Fruit fly (Drosophila melanogaster): ENCODE measurements around the gene rngo.

Gene rngo

DNA sequence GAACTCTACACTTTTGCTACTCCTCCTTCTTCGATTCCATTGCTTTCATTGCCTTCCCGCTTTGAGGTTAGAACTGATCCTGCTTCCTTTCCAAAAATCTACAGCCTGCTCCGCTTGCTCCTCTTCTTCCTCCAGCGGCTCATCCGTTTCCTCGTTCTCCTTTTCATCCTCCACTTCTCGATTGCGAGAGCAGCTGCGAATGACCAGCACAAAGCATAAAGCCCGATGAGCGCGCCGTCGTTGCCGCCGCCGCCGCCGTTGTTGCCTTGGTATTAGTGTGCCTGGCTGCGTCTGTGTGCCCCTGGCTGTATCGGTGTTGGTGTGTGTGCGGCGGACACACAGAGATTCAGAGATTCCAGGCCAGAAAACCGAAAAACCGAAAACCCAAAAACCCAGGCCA lies 16.9 kb upstream of the rngo start:
- TF ChIP-seq ttk (optimal IDR thresholded peaks at IDR 0.05) (no peak), Sin3A (optimal IDR thresholded peaks at IDR 0.05) (no peak), insv (optimal IDR thresholded peaks at IDR 0.05) (no peak), Myc (optimal IDR thresholded peaks at IDR 0.05) (no peak), h (optimal IDR thresholded peaks at IDR 0.05) (no peak), psq (optimal IDR thresholded peaks at IDR 0.05) (no peak)

DNA sequence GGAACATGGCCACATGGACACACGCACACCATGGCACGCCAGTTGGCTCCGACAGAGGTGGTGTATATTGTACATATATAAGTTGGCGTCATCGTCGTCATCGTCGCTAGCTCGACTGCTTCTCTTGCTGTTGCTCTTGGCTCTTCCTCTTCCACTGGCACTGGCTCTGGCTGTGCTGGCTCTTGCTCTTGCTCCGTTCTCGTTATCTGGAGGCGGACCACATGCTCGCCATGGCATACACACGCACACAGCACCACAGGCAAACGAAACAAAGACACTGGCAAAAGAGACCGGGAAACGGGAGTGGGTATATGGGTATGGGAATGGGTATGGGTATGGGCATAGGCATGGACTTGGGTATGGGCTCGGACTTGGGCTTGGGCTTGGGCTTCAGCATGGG lies 16.1 kb upstream of the rngo start:
- peak; percentile 52 for TF ChIP-seq ttk (optimal IDR thresholded peaks at IDR 0.05)
- TF ChIP-seq h (optimal IDR thresholded peaks at IDR 0.05): no peak

DNA sequence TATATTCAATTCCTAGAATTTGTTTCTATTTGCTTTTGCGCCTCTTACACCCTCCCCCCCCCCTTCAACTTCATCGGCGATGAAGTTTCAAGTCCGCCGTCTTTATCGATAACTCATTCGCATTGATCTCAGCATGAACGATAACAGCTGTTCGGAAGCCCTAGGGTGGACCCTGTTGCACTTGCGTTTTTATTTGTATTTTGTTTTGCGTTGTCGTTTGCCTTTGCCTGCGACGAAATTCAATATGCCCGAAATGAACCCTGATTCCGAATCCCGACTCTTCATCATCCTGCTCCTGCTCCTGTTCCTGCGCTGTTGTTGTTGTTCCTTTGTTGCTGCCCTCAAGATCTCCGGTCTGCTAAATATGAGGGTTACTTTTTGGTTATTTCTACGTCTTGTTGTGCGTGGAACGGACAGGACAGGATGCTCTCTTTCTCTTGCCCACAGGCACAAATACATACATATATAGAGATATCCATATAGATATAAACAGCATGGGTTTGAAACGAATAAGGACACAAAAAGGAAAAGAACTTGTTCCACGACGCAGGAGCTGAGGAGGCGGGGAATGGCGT lies 14.7 kb upstream of the rngo start:
- no peak for TF ChIP-seq h (optimal IDR thresholded peaks at IDR 0.05)
- no peak for TF ChIP-seq Myc (optimal IDR thresholded peaks at IDR 0.05)
- no peak for TF ChIP-seq ttk (optimal IDR thresholded peaks at IDR 0.05)
- TF ChIP-seq psq (optimal IDR thresholded peaks at IDR 0.05): no peak
- no peak for TF ChIP-seq Sin3A (optimal IDR thresholded peaks at IDR 0.05)
- TF ChIP-seq insv (optimal IDR thresholded peaks at IDR 0.05): no peak

DNA sequence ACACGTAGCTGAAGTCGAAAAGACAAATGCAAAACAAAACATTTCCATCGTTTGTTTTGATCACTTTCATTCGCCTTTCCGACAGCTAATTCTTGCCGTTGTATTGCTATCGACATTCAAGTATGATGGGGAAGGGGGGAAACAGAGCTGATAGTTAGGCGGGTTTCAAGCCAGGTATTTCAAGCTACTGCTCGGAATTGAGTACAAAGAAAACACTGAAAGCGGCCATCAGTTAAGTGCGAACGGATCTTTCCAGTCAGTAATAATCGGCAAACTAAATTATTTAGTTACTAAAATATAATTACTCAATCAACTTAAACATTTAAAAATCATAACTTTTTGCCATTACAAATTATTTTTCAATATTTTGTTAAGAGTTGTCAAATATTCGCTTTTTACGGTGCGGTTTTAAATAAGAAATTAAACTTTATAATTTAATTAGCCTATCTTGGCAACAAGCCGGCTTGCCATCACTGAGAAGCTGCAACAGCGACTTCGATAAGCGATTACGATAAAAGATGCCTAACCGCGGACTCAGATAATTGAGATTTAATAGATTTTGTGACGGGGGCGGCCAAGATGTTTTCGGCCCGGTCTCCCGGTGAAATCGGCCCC lies 13.3 kb upstream of the rngo start:
- TF ChIP-seq Myc (optimal IDR thresholded peaks at IDR 0.05) (no peak), insv (optimal IDR thresholded peaks at IDR 0.05) (no peak), ttk (optimal IDR thresholded peaks at IDR 0.05) (no peak), psq (optimal IDR thresholded peaks at IDR 0.05) (no peak), h (optimal IDR thresholded peaks at IDR 0.05) (no peak), Sin3A (optimal IDR thresholded peaks at IDR 0.05) (no peak)

DNA sequence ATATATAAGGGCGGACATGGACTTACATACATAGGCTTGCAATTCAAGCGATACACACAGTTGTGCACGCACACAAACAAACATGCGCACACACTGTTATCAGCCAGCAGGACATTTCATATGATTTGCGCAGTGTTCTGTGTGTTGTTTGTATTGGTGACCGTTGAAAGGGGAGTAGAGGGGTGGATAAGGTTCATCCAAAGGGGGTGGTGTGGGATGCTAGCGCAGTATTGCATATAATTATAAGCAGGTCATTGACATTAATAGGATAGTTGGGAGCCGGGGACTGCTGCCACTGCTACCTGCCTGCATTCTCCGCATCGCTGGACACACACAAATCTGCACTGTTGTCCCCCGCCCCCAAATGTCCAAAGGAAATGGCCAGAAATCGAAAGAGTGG lies 12.8 kb upstream of the rngo start:
- TF ChIP-seq insv (optimal IDR thresholded peaks at IDR 0.05) (no peak), psq (optimal IDR thresholded peaks at IDR 0.05) (no peak), h (optimal IDR thresholded peaks at IDR 0.05) (no peak), Sin3A (optimal IDR thresholded peaks at IDR 0.05) (no peak), Myc (optimal IDR thresholded peaks at IDR 0.05) (no peak), ttk (optimal IDR thresholded peaks at IDR 0.05) (no peak)

DNA sequence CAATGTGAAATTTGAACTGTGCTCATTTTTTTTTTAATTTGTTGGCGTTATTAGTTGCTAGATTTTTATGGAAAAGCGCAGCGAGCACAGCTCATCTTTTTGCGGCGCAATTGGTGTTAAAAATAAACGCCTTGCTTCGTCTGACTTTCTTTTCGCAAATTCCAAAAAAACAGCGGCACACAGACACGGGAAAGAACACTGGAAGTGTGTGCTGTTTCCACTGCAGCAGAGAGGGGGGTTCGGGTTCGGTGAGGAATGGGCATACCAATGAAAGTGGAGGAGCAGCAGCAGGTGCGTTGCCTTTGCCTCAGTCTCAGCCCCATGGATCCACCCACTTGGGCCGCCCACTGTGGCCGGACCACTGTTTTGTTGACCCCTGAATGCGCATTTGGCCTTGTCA lies 1.1 kb downstream of the rngo start:
- TF ChIP-seq ttk (optimal IDR thresholded peaks at IDR 0.05): no peak

DNA sequence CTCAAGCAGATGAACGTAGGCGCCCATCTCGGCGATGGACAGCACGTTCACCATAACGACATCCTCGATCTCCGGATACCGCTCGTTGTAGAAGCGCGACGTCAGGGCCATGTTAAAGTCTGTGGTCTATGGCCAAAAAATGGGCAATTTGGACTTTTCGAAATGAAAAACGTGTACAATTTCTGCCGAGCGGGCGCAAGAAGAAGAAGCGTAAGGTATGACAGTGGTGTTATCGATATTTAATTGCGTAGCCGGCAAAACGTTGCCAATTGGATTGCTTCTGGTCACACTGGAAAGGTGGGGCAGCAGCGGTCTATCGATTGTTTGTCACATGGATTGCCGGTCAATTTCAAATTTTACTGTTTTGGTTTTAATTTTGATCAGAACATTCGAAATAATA lies 5.5 kb downstream of the rngo start, which contains the start of gene eIF2alpha:
eIF2alpha (minus strand) TSS at position 225 of the 400 bp plus-strand sequence.
- TF ChIP-seq psq (optimal IDR thresholded peaks at IDR 0.05) (no peak), ttk (optimal IDR thresholded peaks at IDR 0.05) (no peak), h (optimal IDR thresholded peaks at IDR 0.05) (no peak)

DNA sequence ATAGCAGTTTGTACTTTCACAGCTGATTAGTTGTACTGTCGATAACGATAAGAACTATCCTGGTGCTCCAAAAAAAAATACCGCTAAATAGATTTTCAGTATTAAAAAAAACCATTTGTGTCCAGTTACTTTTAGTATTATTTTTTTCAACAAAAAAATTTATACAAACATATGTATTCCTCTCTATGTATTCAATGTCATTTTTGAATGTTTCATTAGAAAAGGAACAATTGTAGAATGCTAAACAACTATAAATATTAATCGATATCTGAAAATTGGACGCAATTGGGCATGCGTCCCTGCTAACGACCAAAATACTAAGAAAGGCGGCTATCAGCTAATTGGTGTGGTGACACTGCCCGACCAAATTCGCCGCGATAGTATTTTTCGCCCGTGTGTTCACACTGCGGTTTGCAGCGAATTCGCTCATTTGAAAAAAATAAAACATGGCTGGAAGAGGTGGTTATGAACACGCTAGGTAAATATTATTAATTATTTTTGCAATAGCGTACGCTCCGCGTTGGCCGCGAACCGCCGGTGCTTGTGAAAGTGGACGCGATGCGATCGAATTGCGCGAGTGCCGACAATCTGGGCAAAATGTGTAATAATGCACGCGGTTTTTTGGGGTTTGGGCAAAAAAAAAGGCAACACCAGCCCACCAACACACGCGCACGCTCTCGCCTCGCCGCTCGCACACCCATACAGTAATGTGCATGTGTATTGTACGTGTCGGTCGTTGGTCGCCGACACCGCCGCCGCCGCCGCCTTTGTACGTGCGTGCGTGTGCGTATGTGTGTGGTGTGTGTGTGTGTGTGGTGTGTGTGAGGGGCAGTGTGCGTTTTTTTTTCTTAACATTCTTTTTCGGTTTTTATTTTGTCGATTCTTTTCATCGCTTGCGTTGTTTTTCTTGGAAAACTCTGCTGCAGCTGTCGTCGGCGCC lies 7.3 kb downstream of the rngo start, which contains the start of the genes CG34015 and eIF4H1:
CG34015 (minus strand) TSS at position 51 of the 940 bp plus-strand sequence.
eIF4H1 (plus strand) TSS at position 414 of the 940 bp plus-strand sequence.
- no peak for TF ChIP-seq insv (optimal IDR thresholded peaks at IDR 0.05)
- TF ChIP-seq h (optimal IDR thresholded peaks at IDR 0.05): no peak
- no peak for TF ChIP-seq Sin3A (optimal IDR thresholded peaks at IDR 0.05)
- no peak for TF ChIP-seq ttk (optimal IDR thresholded peaks at IDR 0.05)
- no peak for TF ChIP-seq Myc (optimal IDR thresholded peaks at IDR 0.05)
- TF ChIP-seq psq (optimal IDR thresholded peaks at IDR 0.05): no peak

DNA sequence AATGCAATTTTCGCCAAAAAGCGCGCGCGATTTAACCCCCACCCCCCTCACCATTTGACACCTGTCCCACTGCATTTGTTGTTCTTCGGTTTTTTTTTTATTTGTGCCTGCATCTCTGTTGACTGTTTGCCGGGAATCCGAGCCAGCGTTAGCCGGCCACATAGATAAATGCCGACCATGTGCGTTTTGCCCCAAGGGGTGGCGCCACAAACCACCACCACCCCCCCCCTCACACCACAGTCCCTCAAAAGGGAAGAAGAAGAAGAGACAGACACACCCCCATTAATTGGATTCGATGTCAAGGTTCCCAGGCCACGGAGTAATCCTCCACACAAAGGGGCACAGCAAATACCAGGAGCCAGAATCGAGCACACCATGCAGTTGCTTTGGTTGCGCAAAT lies 8.1 kb downstream of the rngo start:
- TF ChIP-seq psq (optimal IDR thresholded peaks at IDR 0.05): no peak
- no peak for TF ChIP-seq ttk (optimal IDR thresholded peaks at IDR 0.05)
- TF ChIP-seq h (optimal IDR thresholded peaks at IDR 0.05): no peak
- TF ChIP-seq Myc (optimal IDR thresholded peaks at IDR 0.05): no peak
- no peak for TF ChIP-seq insv (optimal IDR thresholded peaks at IDR 0.05)
- TF ChIP-seq Sin3A (optimal IDR thresholded peaks at IDR 0.05): no peak

DNA sequence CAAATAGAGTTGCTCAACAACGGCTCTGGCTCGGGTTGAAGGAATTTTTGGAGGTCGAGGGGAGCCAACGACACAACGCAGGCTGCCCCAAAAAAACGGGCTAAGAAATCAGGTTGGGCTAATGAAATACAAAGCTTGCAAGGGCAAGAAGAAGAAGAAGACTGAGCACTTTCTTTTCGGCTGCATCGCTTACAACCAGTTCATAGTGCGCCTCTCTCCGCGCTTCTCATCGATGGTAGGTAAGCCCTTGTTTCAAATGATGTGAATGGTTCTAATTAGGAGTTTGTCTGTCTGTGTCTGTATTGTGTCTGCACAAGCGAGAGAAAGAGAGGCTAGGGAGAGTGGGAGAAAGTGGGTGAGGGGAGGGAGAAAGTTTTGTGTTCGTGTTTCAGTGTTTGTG lies 15.3 kb downstream of the rngo start:
- TF ChIP-seq Sin3A (optimal IDR thresholded peaks at IDR 0.05) (no peak), Myc (optimal IDR thresholded peaks at IDR 0.05) (no peak), insv (optimal IDR thresholded peaks at IDR 0.05) (no peak), ttk (optimal IDR thresholded peaks at IDR 0.05) (no peak), h (optimal IDR thresholded peaks at IDR 0.05) (no peak), psq (optimal IDR thresholded peaks at IDR 0.05) (no peak)

DNA sequence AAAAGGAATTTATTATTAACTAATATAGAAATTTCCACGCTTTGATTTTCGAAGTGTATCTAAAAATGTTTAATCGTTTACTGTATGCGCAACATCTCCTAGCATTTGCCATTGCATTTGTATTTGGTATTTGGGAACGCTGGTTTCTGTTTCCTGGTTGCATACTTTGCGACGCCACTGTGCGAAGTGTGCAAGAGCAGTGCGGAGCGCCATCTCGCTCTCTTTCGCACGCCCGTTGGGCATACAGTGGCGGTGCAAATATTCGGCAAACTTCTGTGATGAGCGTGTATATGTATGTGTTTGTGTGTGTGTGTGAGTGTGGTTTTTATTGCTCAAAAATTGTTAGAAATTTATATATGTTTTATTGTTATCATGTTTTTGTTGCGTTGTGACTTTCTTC lies 17.3 kb downstream of the rngo start:
- TF ChIP-seq insv (optimal IDR thresholded peaks at IDR 0.05) (no peak), psq (optimal IDR thresholded peaks at IDR 0.05) (no peak), ttk (optimal IDR thresholded peaks at IDR 0.05) (no peak), Myc (optimal IDR thresholded peaks at IDR 0.05) (no peak), h (optimal IDR thresholded peaks at IDR 0.05) (no peak), Sin3A (optimal IDR thresholded peaks at IDR 0.05) (no peak)

DNA sequence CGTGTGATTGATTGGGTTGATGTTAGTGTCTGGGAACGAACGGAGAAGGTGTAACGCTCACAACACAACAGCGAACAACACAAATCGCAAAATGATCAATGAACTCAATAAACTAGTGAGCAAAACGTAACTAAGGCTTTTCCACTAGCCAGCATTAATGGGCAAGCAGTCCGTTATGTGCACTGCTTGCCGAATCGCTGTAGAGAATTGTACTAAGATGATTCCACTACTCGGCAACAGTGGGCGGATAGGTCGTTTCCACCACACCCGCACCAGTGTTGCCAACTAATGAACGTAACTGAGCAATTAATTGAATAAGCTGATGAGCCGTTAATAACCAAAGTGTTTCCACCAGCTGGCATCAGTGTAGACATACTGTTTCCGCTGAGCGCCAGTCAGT lies 43.3 kb downstream of the rngo start:
- TF ChIP-seq h (optimal IDR thresholded peaks at IDR 0.05) (no peak), psq (optimal IDR thresholded peaks at IDR 0.05) (no peak), insv (optimal IDR thresholded peaks at IDR 0.05) (no peak), Myc (optimal IDR thresholded peaks at IDR 0.05) (no peak), ttk (optimal IDR thresholded peaks at IDR 0.05) (no peak), Sin3A (optimal IDR thresholded peaks at IDR 0.05) (no peak)

Measured in Kc167 (cell line).